Worm (Caenorhabditis elegans): ENCODE data around the gene M110.10.
A peak's percentile ranks its signal among the peaks of the same experiment; 100 is the strongest.

The M110.10 gene

ce11 chrII:8253160-8253793 is 39.0 kb upstream of the M110.10 start, which contains the start of gene F35C11.5 (continued):
- TF ChIP-seq nfyb-1 (GFP tag; IDR thresholded peaks at IDR 0.05) (no peak), D2030.7 (GFP tag; IDR thresholded peaks at IDR 0.05) (peak; percentile 39; the same call in 1 of the 2 replicates)

- TF ChIP-seq mes-4 (tag; optimal IDR thresholded peaks at IDR 0.05) = no peak
- TF ChIP-seq F52B5.7 (tag; optimal IDR thresholded peaks at IDR 0.05) = no peak
These were observed 35.4 kb upstream of the M110.10 start for ce11 chrII:8249710-8250109.

- TF ChIP-seq ceh-58 (GFP tag; IDR thresholded peaks at IDR 0.05) (no peak), somi-1 (GFP tag; optimal IDR thresholded peaks at IDR 0.05) (no peak), madf-8 (GFP tag; conservative IDR thresholded peaks at IDR 0.05) (no peak), dox-1 (GFP tag; IDR thresholded peaks at IDR 0.05) (no peak), pha-4 (tag; optimal IDR thresholded peaks at IDR 0.05) (peak; percentile 16), C06A6.2 (GFP tag; conservative IDR thresholded peaks at IDR 0.05) (no peak), ztf-28 (GFP tag; IDR thresholded peaks at IDR 0.05) (no peak), unc-62 (GFP tag; optimal IDR thresholded peaks at IDR 0.05) (peak; percentile 77), D2030.7 (GFP tag; IDR thresholded peaks at IDR 0.05) (no peak), lag-1 (GFP tag; IDR thresholded peaks at IDR 0.05) (no peak), nhr-179 (tag; optimal IDR thresholded peaks at IDR 0.05) (no peak), let-607 (tag; optimal IDR thresholded peaks at IDR 0.05) (peak in 1 of 2 experiments; percentile 9), F57C9.4 (tag; optimal IDR thresholded peaks at IDR 0.05) (no peak), dpl-1 (GFP tag; optimal IDR thresholded peaks at IDR 0.05) (no peak), F33H1.4 (GFP tag; IDR thresholded peaks at IDR 0.05) (no peak), nhr-80 (tag; optimal IDR thresholded peaks at IDR 0.05) (peak; percentile 89), ztf-3 (GFP tag; optimal IDR thresholded peaks at IDR 0.05) (no peak), sptf-2 (GFP tag; optimal IDR thresholded peaks at IDR 0.05) (no peak), ztf-25 (GFP tag; IDR thresholded peaks at IDR 0.05) (no peak), F49E8.2 (tag; optimal IDR thresholded peaks at IDR 0.05; ENCODE audit: insufficient read depth) (no peak), egrh-3 (GFP tag; IDR thresholded peaks at IDR 0.05) (no peak), lin-54 (GFP tag; optimal IDR thresholded peaks at IDR 0.05) (no peak), B0035.1 (tag; optimal IDR thresholded peaks at IDR 0.05) (no peak), snpc-3.4 (tag; optimal IDR thresholded peaks at IDR 0.05) (no peak), B0019.2 (GFP tag; conservative IDR thresholded peaks at IDR 0.05) (no peak), egl-18 (GFP tag; IDR thresholded peaks at IDR 0.05) (no peak), atf-7 (tag; optimal IDR thresholded peaks at IDR 0.05) (no peak)
These were observed 34.5 kb upstream of the M110.10 start, which contains the start of the genes F35C11.2 and F35C11.4 for ce11 chrII:8248745-8249144. Gene F35C11.2 (minus strand): TSS chrII:8248834. Gene F35C11.4 (plus strand): TSS chrII:8249004.

- TF ChIP-seq lag-1 (GFP tag; IDR thresholded peaks at IDR 0.05) (no peak), hmg-20 (GFP tag; IDR thresholded peaks at IDR 0.05) (no peak), hsf-1 (GFP tag; IDR thresholded peaks at IDR 0.05) (no peak), unc-62 (GFP tag; optimal IDR thresholded peaks at IDR 0.05) (no peak), snpc-1.3 (tag; optimal IDR thresholded peaks at IDR 0.05; ENCODE audit: insufficient read depth) (no peak), unc-130 (GFP tag; optimal IDR thresholded peaks at IDR 0.05) (no peak), gei-17 (GFP tag; optimal IDR thresholded peaks at IDR 0.05) (no peak), egl-18 (GFP tag; IDR thresholded peaks at IDR 0.05) (no peak), lin-26 (GFP tag; IDR thresholded peaks at IDR 0.05) (no peak), Y95B8A.8 (GFP tag; IDR thresholded peaks at IDR 0.05) (no peak), lir-1 (GFP tag; conservative IDR thresholded peaks at IDR 0.05) (no peak), chd-7 (tag; optimal IDR thresholded peaks at IDR 0.05) (no peak), D2030.7 (GFP tag; IDR thresholded peaks at IDR 0.05) (no peak)
These were observed 32.2 kb upstream of the M110.10 start, which contains the start of gene F35C11.3 for ce11 chrII:8246476-8246875. Gene F35C11.3 (plus strand): TSS chrII:8246776.

Data from whole organism, young adult.